Worm (Caenorhabditis elegans) whole organism, early embryonic: Measurements from ENCODE around the gene lbp-8.

Experiments
- aly-1 ChIP-seq: sonication (generic microtip); optimal IDR thresholded peaks from 2 replicates; lab custom pipeline; 2016; ENCODE audit warnings: missing genetic modification characterization, missing compliant biosample characterization
- ama-1 ChIP-seq: fragments of 150-350 bp; optimal IDR thresholded peaks from 2 replicates; lab custom pipeline; 2014
- flt-1 ChIP-seq: fragments of 200-800 bp; sonication (Bioruptor generic); IDR thresholded peaks from 2 replicates; pipeline ENCODE4 v1.3.6; 2022; ENCODE audit warnings: missing genetic modification characterization, missing compliant biosample characterization
- hmg-4 ChIP-seq: fragments of 200-800 bp; sonication (Bioruptor generic); optimal IDR thresholded peaks from 2 replicates; lab custom pipeline; 2018; ENCODE audit warnings: mild to moderate bottlenecking, missing genetic modification characterization, missing compliant biosample characterization
- scrt-1 ChIP-seq: fragments of 200-800 bp; sonication (Bioruptor generic); IDR thresholded peaks from 2 replicates; pipeline ENCODE4 v1.3.6; 2022; ENCODE audit warnings: missing genetic modification characterization, missing compliant biosample characterization
- tbx-11 ChIP-seq: fragments of 200-800 bp; sonication (Bioruptor generic); IDR thresholded peaks from 2 replicates; pipeline ENCODE4 v1.3.6; 2022; ENCODE audit warnings: missing genetic modification characterization, missing compliant biosample characterization

- TF ChIP-seq ama-1, result no peak
- no peak for TF ChIP-seq hmg-4 (GFP tag; lab: Kevin White, UChicago)
- TF ChIP-seq tbx-11 (GFP tag; lab: Robert Waterston, UW), result no peak
- no peak for TF ChIP-seq aly-1
- TF ChIP-seq scrt-1 (GFP tag; lab: Robert Waterston, UW), result no peak
- TF ChIP-seq flt-1 (GFP tag; lab: Robert Waterston, UW), result no peak
Measured at ce11 chrV:13892457-13893375, 2.1 kb downstream of the lbp-8 start, which contains the start of gene sptl-3.
